Worm (Caenorhabditis elegans) whole organism, L3 larva: ENCODE data around the gene M04C3.1.

Experiments
- nhr-11 ChIP-seq: fragments of 150-350 bp; optimal IDR thresholded peaks from 2 replicates; lab custom pipeline; 2014; ENCODE audit warnings: missing biosample characterization, missing genetic modification characterization
- nhr-77 ChIP-seq: fragments of 150-350 bp; optimal IDR thresholded peaks from 2 replicates; lab custom pipeline; 2014; ENCODE audit warnings: missing biosample characterization, missing genetic modification characterization
- pha-4 ChIP-seq: fragments of 150-350 bp; optimal IDR thresholded peaks from 2 replicates; lab custom pipeline; 2014; ENCODE audit warnings: missing biosample characterization, missing genetic modification reagents, missing genetic modification characterization
- skn-1 ChIP-seq: fragments of 150-350 bp; optimal IDR thresholded peaks from 2 replicates; lab custom pipeline; 2014; ENCODE audit warnings: missing biosample characterization, missing genetic modification characterization
- unc-39 ChIP-seq: sonication (generic microtip); optimal IDR thresholded peaks from 4 replicates; lab custom pipeline; 2017; ENCODE audit warnings: missing biosample characterization, missing genetic modification characterization
- ztf-11 ChIP-seq: fragments of 150-350 bp; optimal IDR thresholded peaks from 2 replicates; lab custom pipeline; 2014; ENCODE audit warnings: missing biosample characterization, missing genetic modification characterization
- ztf-4 ChIP-seq: fragments of 150-350 bp; optimal IDR thresholded peaks from 2 replicates; lab custom pipeline; 2014; ENCODE audit warnings: missing biosample characterization, missing genetic modification characterization

DNA sequence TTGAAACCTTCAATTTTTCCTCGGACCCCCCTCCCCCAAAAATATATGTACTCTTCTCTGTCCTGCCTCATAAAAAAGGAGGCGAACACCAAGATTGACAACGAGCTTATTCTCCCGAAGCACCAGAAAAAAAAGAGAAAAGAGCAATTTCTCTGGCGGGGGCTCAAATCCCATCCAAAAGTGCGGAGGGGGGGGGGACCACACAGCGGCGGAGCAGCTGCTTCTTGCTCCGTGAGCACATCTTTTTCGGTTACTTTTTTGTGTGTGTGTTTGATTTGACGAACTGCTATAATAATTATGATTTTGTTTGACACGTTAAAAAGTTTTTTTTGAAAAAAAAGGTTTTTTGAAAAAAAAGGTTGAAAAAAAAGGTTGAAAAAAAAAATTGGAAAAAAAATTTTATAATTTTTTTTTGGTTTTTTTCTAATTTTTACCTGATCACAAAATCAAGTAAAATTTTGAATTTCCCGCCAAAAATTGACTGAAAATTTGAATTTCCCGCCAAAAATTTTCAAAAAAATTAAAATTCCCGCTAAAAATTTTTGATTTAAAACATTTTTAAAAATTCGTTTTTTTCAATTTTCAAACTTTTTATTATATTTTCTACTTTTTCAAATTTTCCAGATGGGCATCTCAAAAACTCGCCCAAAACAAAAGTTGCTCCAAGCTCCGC, 28.6 kb upstream of the M04C3.1 start, which contains the start of gene Y43F8B.10:
- no peak for TF ChIP-seq unc-39 (tag; lab: Kevin White, UChicago)
- TF ChIP-seq nhr-11 (tag; lab: Kevin White, UChicago): no peak
- no peak for TF ChIP-seq skn-1 (tag; lab: Kevin White, UChicago)
- no peak for TF ChIP-seq nhr-77 (tag; lab: Kevin White, UChicago)
- no peak for TF ChIP-seq pha-4
- TF ChIP-seq ztf-11 (tag; lab: Kevin White, UChicago): no peak
- no peak for TF ChIP-seq ztf-4 (tag; lab: Kevin White, UChicago)
